Fruit fly (Drosophila melanogaster) whole organism, embryonic: ENCODE results near the gene Bet3.

ENCODE experiments used
- BtbVII ChIP-seq: fragments of 200-800 bp; sonication (Bioruptor generic); optimal IDR thresholded peaks from 3 replicates; lab custom pipeline; 2017; ENCODE audit warnings: missing biosample characterization, mild to moderate bottlenecking, missing genetic modification characterization
- CG11247 ChIP-seq: fragments of 200-800 bp; sonication (Bioruptor generic); IDR thresholded peaks from 2 replicates; pipeline ENCODE4 v1.3.6; 2022; ENCODE audit warnings: missing biosample characterization, missing genetic modification characterization
- CG16813 ChIP-seq: fragments of 200-800 bp; sonication (Bioruptor generic); IDR thresholded peaks from 3 replicates; pipeline ENCODE4 v1.3.6; 2022; ENCODE audit warnings: missing biosample characterization, missing genetic modification characterization; ENCODE audit not compliant: partially characterized antibody
- CG17568 ChIP-seq: fragments of 200-800 bp; sonication (Bioruptor generic); optimal IDR thresholded peaks from 2 replicates; lab custom pipeline; 2018; ENCODE audit warnings: missing biosample characterization, mild to moderate bottlenecking, missing genetic modification characterization, moderate library complexity
- CG17802 ChIP-seq: fragments of 200-800 bp; sonication (Bioruptor generic); optimal IDR thresholded peaks from 2 replicates; lab custom pipeline; 2018; ENCODE audit warnings: missing biosample characterization, mild to moderate bottlenecking, missing genetic modification characterization, moderate library complexity
- CG1792 ChIP-seq: fragments of 200-800 bp; sonication (Bioruptor generic); optimal IDR thresholded peaks from 2 replicates; lab custom pipeline; 2016; ENCODE audit warnings: missing biosample characterization, missing genetic modification characterization
- CG18262 ChIP-seq: fragments of 200-800 bp; optimal IDR thresholded peaks from 3 replicates; lab custom pipeline; 2019; ENCODE audit warnings: missing biosample characterization, mild to moderate bottlenecking, missing genetic modification characterization, moderate library complexity
- CG33213 ChIP-seq: fragments of 200-800 bp; sonication (Bioruptor generic); optimal IDR thresholded peaks from 3 replicates; lab custom pipeline; 2016; ENCODE audit warnings: missing biosample characterization, missing genetic modification characterization
- CG34376 ChIP-seq: fragments of 200-800 bp; sonication (Bioruptor generic); optimal IDR thresholded peaks from 2 replicates; lab custom pipeline; 2018; ENCODE audit warnings: missing biosample characterization, mild to moderate bottlenecking, missing genetic modification characterization
- CG3847 ChIP-seq: fragments of 200-800 bp; sonication (Bioruptor generic); IDR thresholded peaks from 2 replicates; pipeline ENCODE4 v1.3.6; 2022; ENCODE audit warnings: missing biosample characterization, missing genetic modification characterization
- CG4328 ChIP-seq: fragments of 200-800 bp; sonication (Bioruptor generic); optimal IDR thresholded peaks from 3 replicates; lab custom pipeline; 2017; ENCODE audit warnings: missing biosample characterization, missing genetic modification reagents, missing genetic modification characterization
- CG5245 ChIP-seq: fragments of 200-800 bp; sonication (Bioruptor generic); optimal IDR thresholded peaks from 3 replicates; lab custom pipeline; 2016; ENCODE audit warnings: missing biosample characterization, missing genetic modification characterization
- CG6272 ChIP-seq: fragments of 200-800 bp; sonication (Bioruptor generic); IDR thresholded peaks from 2 replicates; pipeline ENCODE4 v1.3.6; 2022; ENCODE audit warnings: missing biosample characterization, missing genetic modification characterization
- CG7357 ChIP-seq: fragments of 200-800 bp; sonication (Bioruptor generic); IDR thresholded peaks from 3 replicates; pipeline ENCODE4 v1.3.6; 2022; ENCODE audit warnings: missing biosample characterization, missing genetic modification characterization
- CG8359 ChIP-seq: fragments of 200-800 bp; sonication (Bioruptor generic); optimal IDR thresholded peaks from 2 replicates; lab custom pipeline; 2017; ENCODE audit warnings: missing biosample characterization, mild to moderate bottlenecking, missing genetic modification characterization, borderline replicate concordance
- Deaf1 ChIP-seq: fragments of 200-800 bp; optimal IDR thresholded peaks from 3 replicates; lab custom pipeline; 2019; ENCODE audit warnings: missing biosample characterization, mild to moderate bottlenecking, missing genetic modification characterization, moderate library complexity
- Ets65A ChIP-seq: fragments of 200-800 bp; sonication (Bioruptor generic); peaks from one replicate; lab custom pipeline; 2016; ENCODE audit warnings: missing biosample characterization, missing genetic modification characterization
- GATAe ChIP-seq: fragments of 200-800 bp; sonication (Bioruptor generic); conservative IDR thresholded peaks from 2 replicates; pipeline ENCODE4 v1.3.6; 2022; ENCODE audit warnings: missing biosample characterization, missing genetic modification characterization
- Hr51 ChIP-seq, 2 experiments: fragments of 200-800 bp; sonication (Bioruptor generic); optimal IDR thresholded peaks; 2 replicates in 1 of 2; 3 replicates in 1 of 2; lab custom pipeline; 2016 to 2018; ENCODE audit warnings: missing biosample characterization in 2 of 2, missing genetic modification characterization in 2 of 2, mild to moderate bottlenecking in 1 of 2, moderate library complexity in 1 of 2
- Hr78 ChIP-seq, 2 experiments: fragments of 200-800 bp in 1 of 2; fragments of >200 bp in 1 of 2; sonication (Bioruptor generic) in 1 of 2; optimal IDR thresholded peaks; 2 replicates each; lab custom pipeline; 2017 to 2019; ENCODE audit warnings: missing biosample characterization in 2 of 2, missing genetic modification characterization in 2 of 2, mild to moderate bottlenecking in 1 of 2, moderate library complexity in 1 of 2
- Lhr ChIP-seq: fragments of 200-800 bp; sonication (Bioruptor generic); optimal IDR thresholded peaks from 3 replicates; lab custom pipeline; 2017; ENCODE audit warnings: mild to moderate bottlenecking, missing biosample characterization, missing genetic modification reagents, missing genetic modification characterization
- Med ChIP-seq: fragments of 200-800 bp; sonication (Bioruptor generic); peaks from one replicate; lab custom pipeline; 2016; ENCODE audit warnings: missing biosample characterization, missing genetic modification characterization, mild to moderate bottlenecking, inconsistent platforms, moderate library complexity
- Nf-YA ChIP-seq: fragments of 200-800 bp; sonication (Bioruptor generic); IDR thresholded peaks from 2 replicates; pipeline ENCODE4 v1.3.6; 2022; ENCODE audit warnings: missing biosample characterization, missing genetic modification characterization
- Nf-YB ChIP-seq: fragments of 200-800 bp; sonication (Bioruptor generic); optimal IDR thresholded peaks from 3 replicates; lab custom pipeline; 2019; ENCODE audit warnings: missing biosample characterization, mild to moderate bottlenecking, missing genetic modification characterization, moderate library complexity
- Nf-YC ChIP-seq: fragments of 200-800 bp; optimal IDR thresholded peaks from 3 replicates; lab custom pipeline; 2019; ENCODE audit warnings: missing biosample characterization, mild to moderate bottlenecking, missing genetic modification characterization, moderate library complexity
- br ChIP-seq: fragments of >200 bp; optimal IDR thresholded peaks from 2 replicates; lab custom pipeline; 2017
- chinmo ChIP-seq: fragments of 200-800 bp; sonication (Bioruptor generic); IDR thresholded peaks from 4 replicates; pipeline ENCODE4 v1.3.6; 2022; ENCODE audit warnings: missing biosample characterization, missing genetic modification characterization; ENCODE audit not compliant: partially characterized antibody
- chm ChIP-seq: fragments of 200-800 bp; sonication (Bioruptor generic); IDR thresholded peaks from 2 replicates; pipeline ENCODE4 v1.3.6; 2022; ENCODE audit warnings: missing biosample characterization, missing genetic modification characterization
- cwo ChIP-seq: fragments of 200-800 bp; sonication (Bioruptor generic); optimal IDR thresholded peaks from 3 replicates; lab custom pipeline; 2017; ENCODE audit warnings: missing biosample characterization, missing genetic modification characterization, mild to moderate bottlenecking, moderate library complexity, missing genetic modification reagents
- da ChIP-seq: fragments of 200-800 bp; sonication (Bioruptor generic); optimal IDR thresholded peaks from 2 replicates; lab custom pipeline; 2016; ENCODE audit warnings: missing biosample characterization, missing genetic modification characterization
- exex ChIP-seq: fragments of 200-800 bp; sonication (Bioruptor generic); optimal IDR thresholded peaks from 4 replicates; lab custom pipeline; 2018; ENCODE audit warnings: missing biosample characterization, mild to moderate bottlenecking, missing genetic modification characterization, moderate library complexity
- fd96Cb ChIP-seq: fragments of 200-800 bp; sonication (Bioruptor generic); optimal IDR thresholded peaks from 2 replicates; lab custom pipeline; 2018; ENCODE audit warnings: missing biosample characterization, mild to moderate bottlenecking, missing genetic modification characterization, moderate library complexity
- gcm2 ChIP-seq: fragments of 200-800 bp; sonication (Bioruptor generic); optimal IDR thresholded peaks from 2 replicates; lab custom pipeline; 2016; ENCODE audit warnings: missing biosample characterization, missing genetic modification characterization
- gt ChIP-seq: fragments of 200-800 bp; sonication (Bioruptor generic); IDR thresholded peaks from 2 replicates; pipeline ENCODE4 v1.3.6; 2022; ENCODE audit warnings: missing biosample characterization, missing genetic modification characterization
- hb ChIP-seq: fragments of 200-800 bp; sonication (Bioruptor generic); IDR thresholded peaks from 3 replicates; pipeline ENCODE4 v1.3.6; 2022; ENCODE audit warnings: missing biosample characterization, missing genetic modification characterization; ENCODE audit not compliant: partially characterized antibody
- jing ChIP-seq: fragments of 200-800 bp; sonication (Bioruptor generic); optimal IDR thresholded peaks from 2 replicates; lab custom pipeline; 2018; ENCODE audit warnings: missing biosample characterization, mild to moderate bottlenecking, missing genetic modification characterization
- jumu ChIP-seq: fragments of 200-800 bp; sonication (Bioruptor generic); optimal IDR thresholded peaks from 3 replicates; lab custom pipeline; 2016; ENCODE audit warnings: missing biosample characterization, missing genetic modification characterization
- ken ChIP-seq: fragments of 200-800 bp; sonication (Bioruptor generic); IDR thresholded peaks from 3 replicates; pipeline ENCODE4 v1.3.6; 2022; ENCODE audit warnings: missing biosample characterization, missing genetic modification characterization
- lab ChIP-seq: fragments of 200-800 bp; sonication (Bioruptor generic); optimal IDR thresholded peaks from 3 replicates; lab custom pipeline; 2017; ENCODE audit warnings: missing biosample characterization, missing genetic modification characterization, mild to moderate bottlenecking, moderate library complexity, missing genetic modification reagents
- nerfin-2 ChIP-seq: fragments of 200-800 bp; sonication (Bioruptor generic); IDR thresholded peaks from 2 replicates; pipeline ENCODE4 v1.3.6; 2022; ENCODE audit warnings: missing biosample characterization, missing genetic modification characterization; ENCODE audit not compliant: partially characterized antibody
- pho ChIP-seq: fragments of 200-800 bp; sonication (Bioruptor generic); optimal IDR thresholded peaks from 2 replicates; lab custom pipeline; 2016; ENCODE audit warnings: missing biosample characterization, missing genetic modification characterization
- run ChIP-seq: fragments of 200-800 bp; sonication (Bioruptor generic); optimal IDR thresholded peaks from 3 replicates; lab custom pipeline; 2018; ENCODE audit warnings: missing biosample characterization, mild to moderate bottlenecking, missing genetic modification characterization
- so ChIP-seq: fragments of 200-800 bp; sonication (Bioruptor generic); IDR thresholded peaks from 3 replicates; pipeline ENCODE4 v1.3.6; 2022; ENCODE audit warnings: missing biosample characterization, missing genetic modification characterization
- sr ChIP-seq: fragments of 200-800 bp; sonication (Bioruptor generic); IDR thresholded peaks from 3 replicates; pipeline ENCODE4 v1.3.6; 2022; ENCODE audit warnings: missing biosample characterization, missing genetic modification characterization
- sug ChIP-seq: fragments of 200-800 bp; optimal IDR thresholded peaks from 2 replicates; lab custom pipeline; 2019; ENCODE audit warnings: missing biosample characterization, mild to moderate bottlenecking, missing genetic modification characterization, moderate library complexity
- tio ChIP-seq: fragments of 200-800 bp; sonication (Bioruptor generic); optimal IDR thresholded peaks from 2 replicates; lab custom pipeline; 2017; ENCODE audit warnings: missing biosample characterization, missing genetic modification characterization, inconsistent platforms
- toy ChIP-seq: fragments of 200-800 bp; sonication (Bioruptor generic); IDR thresholded peaks from 2 replicates; pipeline ENCODE4 v1.3.6; 2022; ENCODE audit warnings: missing biosample characterization, missing genetic modification characterization
- unc-4 ChIP-seq: fragments of 200-800 bp; sonication (Bioruptor generic); IDR thresholded peaks from 2 replicates; pipeline ENCODE4 v1.3.6; 2022; ENCODE audit warnings: missing biosample characterization, missing genetic modification characterization; ENCODE audit not compliant: partially characterized antibody
- wor ChIP-seq: fragments of 200-800 bp; sonication (Bioruptor generic); IDR thresholded peaks from 2 replicates; pipeline ENCODE4 v1.3.6; 2022; ENCODE audit warnings: missing biosample characterization, missing genetic modification characterization

Bet3 gene

dm6 chr3L:9438858-9439257 lies 3.2 kb downstream of the Bet3 start:
- TF ChIP-seq Med (GFP tag; lab: Kevin White, UChicago) (peak; percentile 63), Lhr (GFP tag; lab: Kevin White, UChicago) (no peak), fd96Cb (tag; lab: Kevin White, UChicago) (no peak), Ets65A (GFP tag; lab: Kevin White, UChicago) (peak; percentile 68), hb (GFP tag; lab: Robert Waterston, UW) (0 out of 3 replicates have a peak, but pooled peaks have one; percentile 28), chinmo (GFP tag; lab: Robert Waterston, UW) (0 out of 4 replicates have a peak, but pooled peaks have one; percentile 29), CG16813 (GFP tag; lab: Robert Waterston, UW) (0 out of 3 replicates have a peak, but pooled peaks have one; percentile 36)

DNA sequence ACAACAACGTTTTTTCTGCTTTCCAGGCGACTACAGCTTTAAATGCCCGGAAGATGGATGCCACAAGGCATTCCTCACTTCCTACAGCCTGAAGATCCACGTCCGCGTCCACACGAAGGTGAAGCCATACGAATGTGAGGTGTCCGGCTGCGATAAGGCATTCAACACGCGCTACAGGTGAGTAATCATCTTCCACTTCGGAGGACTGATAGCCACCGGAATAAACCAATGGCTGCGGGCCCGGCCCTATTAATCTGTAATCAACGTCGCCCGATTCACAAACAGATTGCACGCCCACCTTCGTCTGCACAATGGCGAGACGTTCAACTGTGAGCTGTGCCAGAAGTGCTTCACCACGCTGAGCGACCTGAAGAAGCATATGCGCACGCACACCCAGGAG lies 6.2 kb downstream of the Bet3 start:
- TF ChIP-seq gt (GFP tag; lab: Robert Waterston, UW) (no peak), sr (GFP tag; lab: Robert Waterston, UW) (0 out of 3 replicates have a peak, but pooled peaks have one; percentile 24), run (no peak), Nf-YC (tag; lab: Kevin White, UChicago) (peak; percentile 84), CG17802 (tag; lab: Kevin White, UChicago) (no peak), CG4328 (GFP tag; lab: Kevin White, UChicago) (no peak), CG17568 (no peak), CG7357 (GFP tag; lab: Robert Waterston, UW) (no peak), wor (no peak), br (lab: Kevin White, UChicago) (no peak), CG1792 (no peak), CG11247 (no peak), Hr78 (GFP tag; optimal IDR thresholded peaks at IDR 0.05; lab: Kevin White, UChicago) (no peak), jumu (GFP tag; lab: Kevin White, UChicago) (no peak), tio (GFP tag; lab: Kevin White, UChicago) (no peak), lab (GFP tag; lab: Kevin White, UChicago) (no peak), CG5245 (no peak), Hr51 (GFP tag; optimal IDR thresholded peaks at IDR 0.05; lab: Kevin White, UChicago) (no peak), toy (no peak), so (GFP tag; lab: Robert Waterston, UW) (no peak), gcm2 (GFP tag; lab: Kevin White, UChicago) (no peak), CG18262 (tag; lab: Kevin White, UChicago) (no peak), BtbVII (no peak), da (GFP tag; lab: Kevin White, UChicago) (no peak), Nf-YA (peak; percentile 14; the same call in 1 of the 2 replicates), cwo (GFP tag; lab: Kevin White, UChicago) (peak; percentile 3), GATAe (GFP tag; lab: Robert Waterston, UW) (peak; percentile 37; the same call in 1 of the 2 replicates), chm (GFP tag; lab: Robert Waterston, UW) (0 out of 2 replicates have a peak, but pooled peaks have one; percentile 19), sug (tag; lab: Kevin White, UChicago) (peak; percentile 55), CG33213 (GFP tag; lab: Kevin White, UChicago) (no peak), CG3847 (GFP tag; lab: Robert Waterston, UW) (no peak), unc-4 (GFP tag; lab: Robert Waterston, UW) (no peak), nerfin-2 (GFP tag; lab: Robert Waterston, UW) (no peak), ken (no peak), exex (tag; lab: Kevin White, UChicago) (peak; percentile 85), Nf-YB (GFP tag; lab: Kevin White, UChicago) (peak; percentile 54), CG8359 (GFP tag; lab: Kevin White, UChicago) (no peak), CG6272 (GFP tag; lab: Robert Waterston, UW) (no peak), jing (no peak), CG34376 (no peak), pho (GFP tag; lab: Kevin White, UChicago) (no peak), Deaf1 (tag; lab: Kevin White, UChicago) (peak; percentile 85)
